Worm (Caenorhabditis elegans) whole organism, late embryonic: ENCODE data around the gene T16H12.2.

Source experiments
- C38D4.7 ChIP-seq: fragments of 200-800 bp; sonication (Bioruptor generic); optimal IDR thresholded peaks from 2 replicates; lab custom pipeline; 2018; ENCODE audit warnings: mild to moderate bottlenecking, missing genetic modification characterization, moderate library complexity, missing compliant biosample characterization
- F13H6.1 ChIP-seq: sonication (generic microtip); optimal IDR thresholded peaks from 2 replicates; lab custom pipeline; 2016; ENCODE audit warnings: missing genetic modification characterization, missing compliant biosample characterization
- Y22D7AL.16 ChIP-seq: sonication (generic microtip); optimal IDR thresholded peaks from 2 replicates; lab custom pipeline; 2016; ENCODE audit warnings: missing genetic modification characterization, missing compliant biosample characterization
- ahr-1 ChIP-seq: sonication (generic microtip); optimal IDR thresholded peaks from 2 replicates; lab custom pipeline; 2016; ENCODE audit warnings: missing genetic modification characterization, missing compliant biosample characterization
- ceh-14 ChIP-seq: sonication (generic microtip); optimal IDR thresholded peaks from 2 replicates; lab custom pipeline; 2016; ENCODE audit warnings: missing genotype, missing genetic modification characterization, missing compliant biosample characterization
- ceh-18 ChIP-seq: sonication (generic microtip); optimal IDR thresholded peaks from 2 replicates; lab custom pipeline; 2016; ENCODE audit warnings: missing genetic modification characterization, missing compliant biosample characterization
- ceh-19 ChIP-seq: fragments of 200-800 bp; sonication (Bioruptor generic); optimal IDR thresholded peaks from 2 replicates; lab custom pipeline; 2018; ENCODE audit warnings: mild to moderate bottlenecking, missing genetic modification characterization, missing compliant biosample characterization
- ceh-22 ChIP-seq: sonication (generic microtip); optimal IDR thresholded peaks from 2 replicates; lab custom pipeline; 2017; ENCODE audit warnings: missing biosample characterization, missing genetic modification characterization
- ceh-30 ChIP-seq: fragments of 150-350 bp; optimal IDR thresholded peaks from 2 replicates; lab custom pipeline; 2014; ENCODE audit warnings: missing biosample characterization, missing genetic modification characterization
- ceh-31 ChIP-seq: sonication (generic microtip); optimal IDR thresholded peaks from 2 replicates; lab custom pipeline; 2016; ENCODE audit warnings: missing genetic modification characterization, missing compliant biosample characterization
- ceh-6 ChIP-seq: fragments of 200-800 bp; sonication (Bioruptor generic); optimal IDR thresholded peaks from 2 replicates; lab custom pipeline; 2018; ENCODE audit warnings: mild to moderate bottlenecking, missing genetic modification characterization, missing compliant biosample characterization
- ceh-9 ChIP-seq: sonication (generic microtip); optimal IDR thresholded peaks from 2 replicates; lab custom pipeline; 2016; ENCODE audit warnings: mild to moderate bottlenecking, missing genetic modification characterization, inconsistent platforms, missing compliant biosample characterization
- dve-1 ChIP-seq: sonication (generic microtip); optimal IDR thresholded peaks from 2 replicates; lab custom pipeline; 2017; ENCODE audit warnings: antibody characterized with exemption, mild to moderate bottlenecking, missing genetic modification characterization, missing compliant biosample characterization
- elt-2 ChIP-seq: sonication (generic microtip); optimal IDR thresholded peaks from 2 replicates; lab custom pipeline; 2016; ENCODE audit warnings: missing genetic modification reagents, missing genetic modification characterization, missing compliant biosample characterization
- fax-1 ChIP-seq: sonication (generic microtip); optimal IDR thresholded peaks from 2 replicates; lab custom pipeline; 2016; ENCODE audit warnings: missing genotype, missing genetic modification characterization, missing compliant biosample characterization
- fkh-10 ChIP-seq: fragments of 150-350 bp; optimal IDR thresholded peaks from 2 replicates; lab custom pipeline; 2014; ENCODE audit warnings: missing biosample characterization, missing genetic modification reagents, missing genetic modification characterization
- fkh-6 ChIP-seq: sonication (generic microtip); optimal IDR thresholded peaks from 2 replicates; lab custom pipeline; 2016; ENCODE audit warnings: missing genetic modification characterization, missing compliant biosample characterization
- gmeb-2 ChIP-seq: sonication (generic microtip); optimal IDR thresholded peaks from 2 replicates; lab custom pipeline; 2016; ENCODE audit warnings: missing genetic modification characterization, inconsistent platforms, missing compliant biosample characterization
- hlh-13 ChIP-seq: fragments of 200-800 bp; sonication (Bioruptor generic); optimal IDR thresholded peaks from 2 replicates; lab custom pipeline; 2018; ENCODE audit warnings: mild to moderate bottlenecking, missing genetic modification characterization, missing compliant biosample characterization
- hlh-6 ChIP-seq: sonication (generic microtip); optimal IDR thresholded peaks from 2 replicates; lab custom pipeline; 2016; ENCODE audit warnings: missing genotype, missing genetic modification characterization, missing compliant biosample characterization
- lim-6 ChIP-seq: sonication (generic microtip); optimal IDR thresholded peaks from 2 replicates; lab custom pipeline; 2016; ENCODE audit warnings: missing genetic modification characterization, missing compliant biosample characterization
- lin-11 ChIP-seq: fragments of 200-800 bp; sonication (Bioruptor generic); optimal IDR thresholded peaks from 2 replicates; lab custom pipeline; 2018; ENCODE audit warnings: mild to moderate bottlenecking, missing genetic modification characterization, missing compliant biosample characterization
- nhr-11 ChIP-seq: fragments of 150-350 bp; optimal IDR thresholded peaks from 2 replicates; lab custom pipeline; 2014; ENCODE audit warnings: missing biosample characterization, missing genetic modification characterization
- npax-4 ChIP-seq: sonication (generic microtip); optimal IDR thresholded peaks from 2 replicates; lab custom pipeline; 2016; ENCODE audit warnings: missing genetic modification characterization, missing compliant biosample characterization
- pat-9 ChIP-seq: fragments of 200-800 bp; sonication (Bioruptor generic); optimal IDR thresholded peaks from 2 replicates; lab custom pipeline; 2018; ENCODE audit warnings: mild to moderate bottlenecking, missing genetic modification characterization, moderate library complexity, missing compliant biosample characterization
- pha-2 ChIP-seq: sonication (generic microtip); optimal IDR thresholded peaks from 2 replicates; lab custom pipeline; 2017; ENCODE audit warnings: mild to moderate bottlenecking, missing genetic modification characterization, missing compliant biosample characterization
- pha-4 ChIP-seq: fragments of 150-350 bp; optimal IDR thresholded peaks from 2 replicates; lab custom pipeline; 2018; ENCODE audit warnings: missing biosample characterization, missing genetic modification reagents, missing genetic modification characterization
- pqm-1 ChIP-seq: sonication (generic microtip); optimal IDR thresholded peaks from 2 replicates; lab custom pipeline; 2016; ENCODE audit warnings: missing genetic modification characterization, missing compliant biosample characterization
- ref-2 ChIP-seq: sonication (generic microtip); optimal IDR thresholded peaks from 2 replicates; lab custom pipeline; 2016; ENCODE audit warnings: missing genetic modification characterization, missing compliant biosample characterization
- syd-9 ChIP-seq: sonication (generic microtip); optimal IDR thresholded peaks from 2 replicates; lab custom pipeline; 2016; ENCODE audit warnings: mild to moderate bottlenecking, missing genetic modification characterization, moderate library complexity, missing compliant biosample characterization
- unc-42 ChIP-seq: sonication (generic microtip); optimal IDR thresholded peaks from 2 replicates; lab custom pipeline; 2016; ENCODE audit warnings: missing genotype, missing genetic modification characterization, missing compliant biosample characterization
- zip-5 ChIP-seq: sonication (generic microtip); optimal IDR thresholded peaks from 2 replicates; lab custom pipeline; 2016; ENCODE audit warnings: missing genetic modification characterization, missing compliant biosample characterization

T16H12.2 gene

DNA sequence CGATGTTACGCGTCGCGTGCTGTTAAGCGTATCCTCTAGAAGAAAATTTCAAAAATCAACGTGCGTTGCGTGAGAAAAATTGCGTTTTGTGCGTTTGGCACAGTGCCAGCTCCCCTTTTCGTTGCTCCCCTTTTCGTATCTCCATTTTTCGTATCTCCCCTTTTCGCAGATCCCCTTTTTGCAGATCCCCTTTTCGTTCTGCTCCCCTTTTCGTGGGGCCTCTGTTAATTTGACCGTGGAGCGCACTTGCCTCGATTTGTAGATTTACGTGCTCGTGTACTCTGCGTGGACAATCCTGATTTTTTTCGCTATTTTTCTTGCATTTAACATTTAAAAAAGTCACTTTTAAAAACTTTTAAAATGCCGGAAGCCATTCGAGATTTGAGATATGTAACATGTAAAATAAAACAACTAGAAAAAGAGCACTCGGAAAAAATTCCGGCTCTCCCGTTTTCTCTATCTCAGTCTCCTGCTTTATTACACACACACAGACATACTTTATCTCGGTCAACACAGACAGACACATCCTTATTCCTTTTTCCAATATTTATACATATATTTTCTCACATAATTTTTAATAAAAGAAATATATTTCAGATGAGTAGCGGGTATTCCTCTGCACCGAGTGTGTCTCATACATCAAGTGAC, 37.6 kb downstream of the T16H12.2 start, which contains the start of gene ttll-4 (continued):
- TF ChIP-seq Y22D7AL.16: no peak
- TF ChIP-seq fkh-10: no peak
- TF ChIP-seq fax-1 (tag; lab: Kevin White, UChicago): peak; percentile 79
- peak; percentile 71 for TF ChIP-seq fkh-6 (tag; lab: Kevin White, UChicago)
- TF ChIP-seq ref-2 (tag; lab: Kevin White, UChicago): peak; percentile 88
- peak; percentile 12 for TF ChIP-seq pqm-1 (tag; lab: Kevin White, UChicago)
- no peak for TF ChIP-seq pha-2 (tag; lab: Kevin White, UChicago)
- no peak for TF ChIP-seq nhr-11
- TF ChIP-seq elt-2 (tag; lab: Kevin White, UChicago): no peak
- TF ChIP-seq F13H6.1 (tag; lab: Kevin White, UChicago): peak; percentile 47
- TF ChIP-seq ahr-1: peak; percentile 58
- peak; percentile 6 for TF ChIP-seq syd-9 (tag; lab: Kevin White, UChicago)
- TF ChIP-seq ceh-9 (tag; lab: Kevin White, UChicago): no peak
- TF ChIP-seq npax-4 (tag; lab: Kevin White, UChicago): no peak
- no peak for TF ChIP-seq ceh-22 (tag; lab: Kevin White, UChicago)
- TF ChIP-seq gmeb-2 (tag; lab: Kevin White, UChicago): peak; percentile 9
- peak; percentile 90 for TF ChIP-seq ceh-14 (tag; lab: Kevin White, UChicago)
- no peak for TF ChIP-seq ceh-30 (tag; lab: Kevin White, UChicago)
- TF ChIP-seq, all 69 proteins: peak for 34

DNA sequence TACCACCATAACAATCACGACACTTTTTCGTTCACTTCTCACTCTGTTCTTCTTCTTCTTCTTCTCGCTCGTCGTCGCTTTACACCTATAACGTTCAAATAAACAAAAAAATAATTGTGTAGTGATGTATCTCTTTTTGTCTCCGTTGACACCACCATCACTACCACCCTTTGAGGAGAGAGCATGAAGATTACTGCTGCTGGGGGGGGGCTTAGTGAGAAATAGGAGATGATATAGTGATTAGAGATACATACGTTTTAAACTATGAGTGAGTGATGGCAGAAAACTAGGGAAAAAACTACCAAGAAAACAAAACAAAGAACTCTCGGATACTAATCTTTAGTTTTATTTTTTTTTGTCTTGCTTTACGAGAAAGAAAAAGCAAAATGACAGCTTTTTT, 40.3 kb downstream of the T16H12.2 start:
- TF ChIP-seq pha-4 (tag; lab: Kevin White, UChicago) (no peak), ceh-18 (no peak), ceh-6 (GFP tag; lab: Kevin White, UChicago) (no peak), lim-6 (no peak), ceh-19 (GFP tag; lab: Kevin White, UChicago) (no peak), C38D4.7 (GFP tag; lab: Kevin White, UChicago) (no peak), unc-42 (tag; lab: Kevin White, UChicago) (no peak), ceh-31 (no peak)

DNA sequence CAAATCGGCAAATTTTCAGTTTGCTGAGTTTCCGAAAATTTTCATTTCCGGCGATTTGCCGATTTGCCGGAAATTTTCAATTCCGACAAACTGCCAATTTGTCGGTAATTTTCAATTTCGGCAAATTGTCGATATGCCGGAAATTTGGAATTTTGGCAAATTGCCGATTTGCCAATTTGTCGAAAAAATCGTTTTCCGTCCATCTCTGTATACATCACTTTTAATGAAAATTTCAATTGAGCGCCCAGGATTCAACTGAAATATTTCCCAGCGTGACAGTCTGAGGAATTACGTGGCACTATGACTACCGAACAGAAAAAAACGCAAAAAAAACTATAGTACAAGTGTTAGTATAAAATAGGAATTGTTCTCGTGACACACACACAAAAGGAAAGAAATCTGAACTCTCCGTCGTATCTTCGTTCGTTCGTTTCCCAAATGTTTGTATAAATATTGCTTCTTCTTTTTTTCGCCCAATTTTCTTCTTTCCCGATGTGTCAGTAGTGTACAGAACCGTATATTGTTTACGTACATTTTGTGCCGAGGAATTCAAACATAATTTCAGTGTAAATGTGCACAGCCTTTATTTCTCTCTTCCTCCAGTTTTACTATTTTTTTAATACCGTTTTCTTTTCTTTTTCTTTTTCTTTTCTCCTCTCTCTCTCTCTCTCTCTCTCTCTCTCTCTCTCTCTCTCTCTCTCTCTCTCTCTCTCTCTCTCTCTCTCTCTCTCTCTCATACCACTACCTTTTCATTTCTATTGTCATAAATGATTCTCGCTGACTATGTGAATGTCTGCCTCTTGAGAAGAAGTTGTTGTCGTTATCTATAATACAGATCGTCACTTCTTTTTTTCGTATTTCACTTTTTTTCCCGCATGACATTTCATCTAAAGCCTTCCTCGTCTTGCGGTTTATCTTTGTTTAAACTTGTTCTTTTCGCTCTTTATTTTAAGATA, 46.7 kb downstream of the T16H12.2 start:
- no peak for TF ChIP-seq lin-11 (tag; lab: Kevin White, UChicago)
- TF ChIP-seq dve-1 (tag; lab: Kevin White, UChicago): peak; percentile 15
- TF ChIP-seq, all 69 proteins: peak for 1

DNA sequence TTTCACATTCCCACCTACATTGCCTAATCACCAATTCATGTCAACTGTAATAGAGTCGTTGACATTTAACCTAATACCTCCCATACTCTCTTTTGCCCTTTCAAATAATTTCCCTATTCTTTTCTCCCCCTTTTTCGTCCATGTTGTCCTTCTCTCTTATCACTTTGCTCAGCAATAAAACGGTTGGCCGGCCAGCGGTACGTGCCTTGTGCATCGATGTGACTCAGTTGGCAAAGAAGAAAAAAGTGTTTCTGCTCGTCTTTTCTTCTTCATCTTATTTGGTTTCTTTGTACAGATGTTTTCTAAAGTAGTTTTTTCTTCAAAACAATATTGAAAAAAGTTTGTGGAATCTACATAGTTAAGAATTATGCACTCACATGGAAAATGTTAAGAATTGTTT, 48.4 kb downstream of the T16H12.2 start:
- TF ChIP-seq ceh-9 (tag; lab: Kevin White, UChicago) (no peak), hlh-13 (GFP tag; lab: Kevin White, UChicago) (no peak), hlh-6 (no peak), pat-9 (no peak), ceh-31 (no peak), zip-5 (tag; lab: Kevin White, UChicago) (no peak), ceh-6 (GFP tag; lab: Kevin White, UChicago) (no peak)
